Worm (Caenorhabditis elegans) whole organism, L4 larva: ENCODE data around the gene inpp-1.
"Not testable (repeated sequence)": the region's sequence is repeated elsewhere in the genome, so short reads cannot be mapped to it uniquely, and the experiment has no call there.

Experiments used
- F10B5.3 ChIP-seq: sonication (generic microtip); optimal IDR thresholded peaks from 2 replicates; lab custom pipeline; 2016; ENCODE audit warnings: mild to moderate bottlenecking, missing genetic modification characterization, missing compliant biosample characterization
- T20F7.1 ChIP-seq: fragments of 200-800 bp; sonication (Bioruptor generic); optimal IDR thresholded peaks from 2 replicates; lab custom pipeline; 2018; ENCODE audit warnings: mild to moderate bottlenecking, missing genetic modification characterization, missing compliant biosample characterization
- T26A8.4 ChIP-seq: fragments of 200-800 bp; sonication (Bioruptor generic); IDR thresholded peaks from 2 replicates; pipeline ENCODE4 v1.3.6; 2022; ENCODE audit warnings: missing genetic modification characterization, missing compliant biosample characterization
- Y5F2A.4 ChIP-seq: fragments of 200-800 bp; sonication (Bioruptor generic); optimal IDR thresholded peaks from 2 replicates; lab custom pipeline; 2018; ENCODE audit warnings: mild to moderate bottlenecking, missing genetic modification characterization, missing compliant biosample characterization
- Y75B8A.6 ChIP-seq: fragments of 200-800 bp; sonication (Bioruptor generic); IDR thresholded peaks from 2 replicates; pipeline ENCODE4 v1.3.6; 2022; ENCODE audit warnings: missing genetic modification reagents, missing genetic modification characterization, missing compliant biosample characterization
- ZK337.2 ChIP-seq: fragments of 200-800 bp; sonication (Bioruptor generic); IDR thresholded peaks from 2 replicates; pipeline ENCODE4 v1.3.6; 2022; ENCODE audit warnings: missing genetic modification reagents, missing genetic modification characterization, missing compliant biosample characterization
- aly-2 ChIP-seq: sonication (generic microtip); optimal IDR thresholded peaks from 2 replicates; lab custom pipeline; 2018; ENCODE audit warnings: missing biosample characterization, missing genetic modification characterization
- arid-1 ChIP-seq: fragments of 200-800 bp; sonication (Bioruptor generic); conservative IDR thresholded peaks from 2 replicates; pipeline ENCODE4 v1.3.6; 2022; ENCODE audit warnings: missing genetic modification reagents, missing genetic modification characterization, missing compliant biosample characterization
- attf-4 ChIP-seq: sonication (generic microtip); optimal IDR thresholded peaks from 3 replicates; lab custom pipeline; 2017; ENCODE audit warnings: missing biosample characterization, missing genetic modification characterization
- ceh-20 ChIP-seq: fragments of 200-800 bp; sonication (Bioruptor generic); IDR thresholded peaks from 2 replicates; pipeline ENCODE4 v1.3.6; 2022; ENCODE audit warnings: missing genetic modification reagents, missing genetic modification characterization, missing compliant biosample characterization
- ceh-44 ChIP-seq: fragments of 200-800 bp; sonication (Bioruptor generic); IDR thresholded peaks from 2 replicates; pipeline ENCODE4 v1.3.6; 2022; ENCODE audit warnings: missing genetic modification reagents, missing genetic modification characterization, missing compliant biosample characterization
- ceh-82 ChIP-seq: sonication (generic microtip); optimal IDR thresholded peaks from 2 replicates; lab custom pipeline; 2017; ENCODE audit warnings: missing biosample characterization, missing genetic modification characterization
- ctbp-1 ChIP-seq: fragments of 200-800 bp; sonication (Bioruptor generic); IDR thresholded peaks from 2 replicates; pipeline ENCODE4 v1.3.6; 2022; ENCODE audit warnings: missing genetic modification reagents, missing genetic modification characterization, missing compliant biosample characterization
- daf-16 ChIP-seq, 3 experiments: sonication (generic microtip); optimal IDR thresholded peaks; 2 replicates each; lab custom pipeline; 2016 to 2017; ENCODE audit warnings: missing genetic modification characterization in 3 of 3, missing genetic modification reagents in 3 of 3, mild to moderate bottlenecking in 2 of 3, missing compliant biosample characterization in 2 of 3, missing biosample characterization in 1 of 3, moderate library complexity in 1 of 3
- daf-8 ChIP-seq: fragments of 200-800 bp; sonication (Bioruptor generic); IDR thresholded peaks from 2 replicates; pipeline ENCODE4 v1.3.6; 2022; ENCODE audit warnings: missing genetic modification characterization, missing compliant biosample characterization
- dmd-6 ChIP-seq: fragments of 200-800 bp; sonication (Bioruptor generic); IDR thresholded peaks from 2 replicates; pipeline ENCODE4 v1.3.6; 2022; ENCODE audit warnings: missing genetic modification reagents, missing genetic modification characterization, missing compliant biosample characterization
- gei-8 ChIP-seq: fragments of 200-800 bp; sonication (Bioruptor generic); optimal IDR thresholded peaks from 2 replicates; lab custom pipeline; 2018; ENCODE audit warnings: mild to moderate bottlenecking, missing genetic modification characterization, missing compliant biosample characterization
- hif-1 ChIP-seq, 2 experiments: sonication (generic microtip); optimal IDR thresholded peaks; 2 replicates each; lab custom pipeline; 2016 to 2017; ENCODE audit warnings: missing compliant biosample characterization in 2 of 2, missing genetic modification characterization in 2 of 2, missing genetic modification reagents in 2 of 2, missing genotype in 2 of 2, mild to moderate bottlenecking in 1 of 2
- hlh-30 ChIP-seq: sonication (generic microtip); optimal IDR thresholded peaks from 2 replicates; lab custom pipeline; 2017; ENCODE audit warnings: antibody characterized with exemption, mild to moderate bottlenecking, missing genetic modification characterization, missing compliant biosample characterization; ENCODE audit not compliant: insufficient read depth
- lim-7 ChIP-seq: fragments of 200-800 bp; sonication (Bioruptor generic); IDR thresholded peaks from 2 replicates; pipeline ENCODE4 v1.3.6; 2022; ENCODE audit warnings: missing genetic modification characterization, missing compliant biosample characterization
- lin-1 ChIP-seq: fragments of 200-800 bp; sonication (Bioruptor generic); IDR thresholded peaks from 2 replicates; pipeline ENCODE4 v1.3.6; 2022; ENCODE audit warnings: missing genetic modification reagents, missing genetic modification characterization, missing compliant biosample characterization
- lin-13 ChIP-seq: fragments of 150-350 bp; optimal IDR thresholded peaks from 2 replicates; lab custom pipeline; 2014; ENCODE audit warnings: missing biosample characterization, missing genetic modification reagents, missing genetic modification characterization
- lin-38 ChIP-seq: fragments of 200-800 bp; sonication (Bioruptor generic); IDR thresholded peaks from 2 replicates; pipeline ENCODE4 v1.3.6; 2022; ENCODE audit warnings: missing genetic modification reagents, missing genetic modification characterization, missing compliant biosample characterization
- lir-3 ChIP-seq: sonication (generic microtip); optimal IDR thresholded peaks from 2 replicates; lab custom pipeline; 2016; ENCODE audit warnings: mild to moderate bottlenecking, missing genetic modification characterization, missing compliant biosample characterization
- lsy-2 ChIP-seq, 2 experiments: fragments of 150-350 bp in 1 of 2; sonication (generic microtip) in 1 of 2; optimal IDR thresholded peaks; 2 replicates each; lab custom pipeline; 2014 to 2017; ENCODE audit warnings: missing biosample characterization in 2 of 2, missing genetic modification characterization in 2 of 2
- madf-5 ChIP-seq, 2 experiments: fragments of 200-800 bp; sonication (Bioruptor generic); IDR thresholded peaks; 2 replicates each; pipeline ENCODE4 v1.3.6; 2022; ENCODE audit warnings: missing compliant biosample characterization in 2 of 2, missing genetic modification characterization in 2 of 2
- nhr-11 ChIP-seq: fragments of 150-350 bp; optimal IDR thresholded peaks from 2 replicates; lab custom pipeline; 2014; ENCODE audit warnings: missing biosample characterization, missing genetic modification characterization
- nhr-42 ChIP-seq: fragments of 200-800 bp; sonication (Bioruptor generic); IDR thresholded peaks from 2 replicates; pipeline ENCODE4 v1.3.6; 2022; ENCODE audit warnings: missing genetic modification characterization, missing compliant biosample characterization
- pha-4 ChIP-seq, 2 experiments: fragments of 150-350 bp in 1 of 2; fragments of 200-800 bp in 1 of 2; sonication (Bioruptor generic) in 1 of 2; IDR thresholded peaks in 1 of 2; optimal IDR thresholded peaks in 1 of 2; 2 replicates each; pipeline versions ENCODE4 v1.3.6 to Lab custom; 2014 to 2022; ENCODE audit warnings: missing genetic modification characterization in 2 of 2, missing genetic modification reagents in 2 of 2, missing biosample characterization in 1 of 2, missing compliant biosample characterization in 1 of 2
- saeg-2 ChIP-seq: fragments of 200-800 bp; sonication (Bioruptor generic); IDR thresholded peaks from 2 replicates; pipeline ENCODE4 v1.3.6; 2022; ENCODE audit warnings: missing genetic modification reagents, missing genetic modification characterization, missing compliant biosample characterization
- set-16 ChIP-seq: fragments of 200-800 bp; sonication (Bioruptor generic); IDR thresholded peaks from 2 replicates; pipeline ENCODE4 v1.3.6; 2022; ENCODE audit warnings: missing genetic modification reagents, missing genetic modification characterization, missing compliant biosample characterization
- tag-97 ChIP-seq: fragments of 200-800 bp; sonication (Bioruptor generic); IDR thresholded peaks from 2 replicates; pipeline ENCODE4 v1.3.6; 2022; ENCODE audit warnings: missing genetic modification characterization, missing compliant biosample characterization
- zag-1 ChIP-seq: fragments of 150-350 bp; optimal IDR thresholded peaks from 2 replicates; lab custom pipeline; 2014; ENCODE audit warnings: missing biosample characterization, missing genetic modification characterization
- zfp-2 ChIP-seq: sonication (generic microtip); optimal IDR thresholded peaks from 2 replicates; lab custom pipeline; 2016; ENCODE audit warnings: mild to moderate bottlenecking, missing genetic modification characterization, missing compliant biosample characterization
- zfp-3 ChIP-seq: fragments of 200-800 bp; sonication (Bioruptor generic); conservative IDR thresholded peaks from 2 replicates; pipeline ENCODE4 v1.3.6; 2022; ENCODE audit warnings: missing genetic modification reagents, missing genetic modification characterization, missing compliant biosample characterization
- ztf-11 ChIP-seq: fragments of 150-350 bp; optimal IDR thresholded peaks from 2 replicates; lab custom pipeline; 2014; ENCODE audit warnings: missing biosample characterization, missing genetic modification characterization

Gene inpp-1

ce11 chrIV:10761344-10761743 lies 12.4 kb downstream of the inpp-1 start, which contains the start of gene ugt-54 (continued):
- TF ChIP-seq ctbp-1 (GFP tag; lab: Robert Waterston, UW) (no peak), hlh-30 (peak; percentile 37), lin-1 (GFP tag; lab: Robert Waterston, UW) (no peak), dmd-6 (GFP tag; lab: Robert Waterston, UW) (peak; percentile 84), zfp-2 (no peak), hif-1 (tag; optimal IDR thresholded peaks at IDR 0.05; lab: Kevin White, UChicago) (no peak), daf-8 (GFP tag; lab: Robert Waterston, UW) (no peak), ceh-44 (GFP tag; lab: Robert Waterston, UW) (no peak), saeg-2 (GFP tag; lab: Robert Waterston, UW) (no peak), Y75B8A.6 (GFP tag; lab: Robert Waterston, UW) (no peak), gei-8 (GFP tag; lab: Kevin White, UChicago) (no peak), arid-1 (no peak), madf-5 (GFP tag; IDR thresholded peaks at IDR 0.05; lab: Robert Waterston, UW) (no peak)

- no peak for TF ChIP-seq ctbp-1 (GFP tag; lab: Robert Waterston, UW)
- TF ChIP-seq F10B5.3 (tag; lab: Kevin White, UChicago), result no peak
- TF ChIP-seq ceh-82 (tag; lab: Kevin White, UChicago), result no peak
- TF ChIP-seq lin-13, result no peak
- TF ChIP-seq zfp-3 (GFP tag; lab: Robert Waterston, UW), result no peak
- no peak for TF ChIP-seq ceh-20 (GFP tag; lab: Robert Waterston, UW)
- no peak for TF ChIP-seq ZK337.2
- TF ChIP-seq lin-38 (GFP tag; lab: Robert Waterston, UW), result no peak
- TF ChIP-seq nhr-11, result no peak
- TF ChIP-seq T26A8.4 (GFP tag; lab: Robert Waterston, UW), result no peak
- TF ChIP-seq aly-2, result no peak
- no peak for TF ChIP-seq attf-4 (tag; lab: Kevin White, UChicago)
- no peak for TF ChIP-seq pha-4 (GFP tag; IDR thresholded peaks at IDR 0.05; lab: Robert Waterston, UW)
- no peak for TF ChIP-seq pha-4 (tag; optimal IDR thresholded peaks at IDR 0.05; lab: Kevin White, UChicago)
These were observed 16.0 kb downstream of the inpp-1 start, which contains the start of the genes T25B9.4 and T25B9.6 for ce11 chrIV:10757616-10758193. Gene T25B9.4 (minus strand): TSS chrIV:10757716. Gene T25B9.6 (plus strand): TSS chrIV:10758143.

ce11 chrIV:10754685-10755084 lies 19.0 kb downstream of the inpp-1 start, which contains the start of gene T25B9.5:
Gene T25B9.5 (minus strand): TSS chrIV:10754785.
- no peak for TF ChIP-seq set-16 (GFP tag; lab: Robert Waterston, UW)
- no peak for TF ChIP-seq Y5F2A.4 (GFP tag; lab: Kevin White, UChicago)
- no peak for TF ChIP-seq ceh-44 (GFP tag; lab: Robert Waterston, UW)
- no peak for TF ChIP-seq lsy-2 (tag; optimal IDR thresholded peaks at IDR 0.05; lab: Kevin White, UChicago)
- no peak for TF ChIP-seq ztf-11 (tag; lab: Kevin White, UChicago)
- no peak for TF ChIP-seq nhr-42 (GFP tag; lab: Robert Waterston, UW)
- no peak for TF ChIP-seq lim-7 (GFP tag; lab: Robert Waterston, UW)
- TF ChIP-seq T20F7.1 (GFP tag; lab: Kevin White, UChicago), result no peak
- no peak for TF ChIP-seq Y75B8A.6 (GFP tag; lab: Robert Waterston, UW)
- TF ChIP-seq zag-1 (tag; lab: Kevin White, UChicago), result no peak
- no peak for TF ChIP-seq lir-3

- TF ChIP-seq lim-7 (GFP tag; lab: Robert Waterston, UW); tag-97 (GFP tag; lab: Robert Waterston, UW); daf-16 (GFP tag; optimal IDR thresholded peaks at IDR 0.05; lab: Kevin White, UChicago); daf-16 (tag; optimal IDR thresholded peaks at IDR 0.05; lab: Kevin White, UChicago): not testable (repeated sequence)
- TF ChIP-seq, all 104 proteins: peak for 0; not testable (repeated sequence) for 104
These were observed 22.0 kb downstream of the inpp-1 start, which contains the start of gene T25B9.2 for ce11 chrIV:10751740-10752139. Gene T25B9.2 (minus strand): TSS chrIV:10751840.
